Fruit fly (Drosophila melanogaster): ENCODE measurements around the gene CG15387.

CG15387 gene

DNA sequence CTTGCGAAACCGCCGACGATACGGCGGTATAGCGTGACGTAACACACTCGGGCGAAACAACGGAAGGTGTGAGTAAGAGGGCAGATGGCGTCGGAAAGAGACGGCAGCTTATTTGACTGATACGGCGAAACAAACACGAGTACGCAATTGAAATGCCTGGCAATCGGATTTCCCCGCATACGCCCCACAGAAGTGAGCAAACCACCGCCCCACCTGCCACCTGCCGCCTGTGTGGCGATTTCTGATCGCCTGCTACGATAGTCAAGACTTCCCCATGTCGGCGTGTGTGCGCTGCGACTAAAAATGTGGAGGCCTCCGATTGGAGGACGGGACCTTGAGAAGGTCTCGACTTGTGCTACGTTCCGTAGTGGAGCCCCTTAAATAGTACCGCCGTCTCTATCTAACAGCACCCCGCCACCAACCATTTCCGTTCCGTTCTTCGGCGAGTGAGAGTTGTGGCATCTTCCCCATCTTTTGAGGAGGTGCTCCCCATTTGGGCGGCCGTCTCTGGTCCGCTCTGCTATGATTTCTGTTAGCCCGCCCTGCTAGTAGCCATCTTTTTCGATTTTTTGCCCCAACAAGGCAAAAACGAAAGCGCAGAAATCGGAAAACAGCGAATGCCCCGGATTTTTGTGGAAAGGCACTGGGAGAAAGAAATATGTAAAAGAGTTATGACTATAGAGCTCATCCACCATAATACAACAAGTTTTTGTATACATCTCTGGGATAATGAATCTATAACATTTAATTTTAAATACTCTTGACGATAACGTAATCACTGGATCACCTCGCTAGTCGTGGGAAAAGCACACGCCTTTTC is 27.3 kb downstream of the CG15387 start (continued):
- TF ChIP-seq Meics (GFP tag; optimal IDR thresholded peaks at IDR 0.05), result peak; percentile 87
- TF ChIP-seq CG12236 (GFP tag; optimal IDR thresholded peaks at IDR 0.05), result peak; percentile 73
- no peak for TF ChIP-seq ranshi (GFP tag; IDR thresholded peaks at IDR 0.05)
- TF ChIP-seq CG12155 (GFP tag; optimal IDR thresholded peaks at IDR 0.05), result peak; percentile 79
- TF ChIP-seq CG18619 (GFP tag; optimal IDR thresholded peaks at IDR 0.05), result peak; percentile 76
- TF ChIP-seq hb (GFP tag; IDR thresholded peaks at IDR 0.05; ENCODE audit: partially characterized antibody), result no peak
- TF ChIP-seq fd102C (GFP tag; optimal IDR thresholded peaks at IDR 0.05), result no peak
- TF ChIP-seq CG10979 (tag; optimal IDR thresholded peaks at IDR 0.05), result peak; percentile 90
- no peak for TF ChIP-seq CG16779 (GFP tag; IDR thresholded peaks at IDR 0.05)
- TF ChIP-seq Dip3 (GFP tag; optimal IDR thresholded peaks at IDR 0.05), result peak; percentile 89
- no peak for TF ChIP-seq z (GFP tag; IDR thresholded peaks at IDR 0.05)
- no peak for TF ChIP-seq CG6791 (GFP tag; IDR thresholded peaks at IDR 0.05; ENCODE audit: partially characterized antibody)
- no peak for TF ChIP-seq fru (optimal IDR thresholded peaks at IDR 0.05)
- TF ChIP-seq CG30020 (tag; optimal IDR thresholded peaks at IDR 0.05), result peak; percentile 26
- peak; percentile 90 for TF ChIP-seq Side (GFP tag; optimal IDR thresholded peaks at IDR 0.05)
- no peak for TF ChIP-seq gsb (GFP tag; IDR thresholded peaks at IDR 0.05)
- TF ChIP-seq GATAe (GFP tag; conservative IDR thresholded peaks at IDR 0.05), result no peak
- peak; percentile 84 for TF ChIP-seq mirr (GFP tag; optimal IDR thresholded peaks at IDR 0.05)
- no peak for TF ChIP-seq Dll (GFP tag; IDR thresholded peaks at IDR 0.05; ENCODE audit: partially characterized antibody)
- TF ChIP-seq psq (GFP tag; optimal IDR thresholded peaks at IDR 0.05), result peak; percentile 66
- peak; percentile 72 for TF ChIP-seq run (tag; optimal IDR thresholded peaks at IDR 0.05)
- TF ChIP-seq pfk (GFP tag; optimal IDR thresholded peaks at IDR 0.05), result peak; percentile 51
- TF ChIP-seq nmo (GFP tag; optimal IDR thresholded peaks at IDR 0.05), result peak; percentile 92
- TF ChIP-seq CG18011 (GFP tag; optimal IDR thresholded peaks at IDR 0.05), result peak; percentile 41
- peak; percentile 76 for TF ChIP-seq CG15011 (GFP tag; optimal IDR thresholded peaks at IDR 0.05)
- TF ChIP-seq CG2875 (GFP tag; optimal IDR thresholded peaks at IDR 0.05), result peak; percentile 83
- TF ChIP-seq CG16863 (GFP tag; optimal IDR thresholded peaks at IDR 0.05), result peak; percentile 85
- TF ChIP-seq bbx (GFP tag; IDR thresholded peaks at IDR 0.05; ENCODE audit: partially characterized antibody), result no peak
- TF ChIP-seq CG10321 (GFP tag; IDR thresholded peaks at IDR 0.05), result no peak
- TF ChIP-seq bigmax (GFP tag; optimal IDR thresholded peaks at IDR 0.05), result no peak
- no peak for TF ChIP-seq CG32772 (GFP tag; IDR thresholded peaks at IDR 0.05)
- peak; percentile 82 for TF ChIP-seq repo (GFP tag; optimal IDR thresholded peaks at IDR 0.05)
- TF ChIP-seq ap (GFP tag; IDR thresholded peaks at IDR 0.05), result no peak
- peak; percentile 87 for TF ChIP-seq Chrac-16 (GFP tag; optimal IDR thresholded peaks at IDR 0.05)
- TF ChIP-seq emc (GFP tag; optimal IDR thresholded peaks at IDR 0.05), result peak; percentile 62
- peak; percentile 90 for TF ChIP-seq ATbp (GFP tag; optimal IDR thresholded peaks at IDR 0.05)
- TF ChIP-seq Nf-YC (tag; optimal IDR thresholded peaks at IDR 0.05), result peak; percentile 95
- no peak for TF ChIP-seq dati (GFP tag; IDR thresholded peaks at IDR 0.05)
- no peak for TF ChIP-seq CG17361 (GFP tag; IDR thresholded peaks at IDR 0.05)
- TF ChIP-seq ssp (GFP tag; IDR thresholded peaks at IDR 0.05), result no peak
- peak; percentile 42 for TF ChIP-seq pros (GFP tag; optimal IDR thresholded peaks at IDR 0.05)
- TF ChIP-seq CG18764 (GFP tag; optimal IDR thresholded peaks at IDR 0.05), result peak; percentile 81
- TF ChIP-seq Hr3 (GFP tag; optimal IDR thresholded peaks at IDR 0.05), result peak; percentile 89
- TF ChIP-seq shn (GFP tag; optimal IDR thresholded peaks at IDR 0.05), result peak; percentile 82
- TF ChIP-seq CG17802 (tag; optimal IDR thresholded peaks at IDR 0.05), result peak; percentile 77
- TF ChIP-seq Hsf (GFP tag; optimal IDR thresholded peaks at IDR 0.05), result peak; percentile 82
- TF ChIP-seq CG33213 (GFP tag; optimal IDR thresholded peaks at IDR 0.05), result peak; percentile 88
- TF ChIP-seq lilli (GFP tag; optimal IDR thresholded peaks at IDR 0.05), result peak; percentile 87
- no peak for TF ChIP-seq Doc3 (GFP tag; IDR thresholded peaks at IDR 0.05; ENCODE audit: partially characterized antibody)
- TF ChIP-seq slbo (GFP tag; IDR thresholded peaks at IDR 0.05), result no peak

All from whole organism, embryonic.